Worm (Caenorhabditis elegans): Measurements from ENCODE around the gene snx-14.

ce11 chrII:13481781-13482455 lies 49.1 kb downstream of the snx-14 start, which contains the start of gene E01G4.6:
- TF ChIP-seq mes-2 (tag; optimal IDR thresholded peaks at IDR 0.05; ENCODE audit: poor library complexity, severe bottlenecking) (no peak), Y75B8A.6 (GFP tag; IDR thresholded peaks at IDR 0.05) (no peak), F49E8.2 (tag; optimal IDR thresholded peaks at IDR 0.05; ENCODE audit: borderline replicate concordance) (no peak), fos-1 (tag; optimal IDR thresholded peaks at IDR 0.05) (no peak), tag-97 (GFP tag; IDR thresholded peaks at IDR 0.05) (no peak), mdl-1 (tag; optimal IDR thresholded peaks at IDR 0.05) (no peak), nhr-237 (tag; optimal IDR thresholded peaks at IDR 0.05) (no peak), mxl-3 (GFP tag; optimal IDR thresholded peaks at IDR 0.05) (no peak), ztf-11 (tag; optimal IDR thresholded peaks at IDR 0.05) (no peak), unc-39 (tag; optimal IDR thresholded peaks at IDR 0.05) (no peak), pha-4 (GFP tag; IDR thresholded peaks at IDR 0.05) (no peak), pha-4 (tag; optimal IDR thresholded peaks at IDR 0.05) (no peak), snpc-4 (tag; optimal IDR thresholded peaks at IDR 0.05) (no peak)
